Worm (Caenorhabditis elegans) whole organism, L4/young adult: ENCODE results near the gene lgc-11.

Experiments used
- dao-5 ChIP-seq: sonication (generic microtip); optimal IDR thresholded peaks from 2 replicates; lab custom pipeline; 2016; ENCODE audit warnings: missing genotype, missing genetic modification characterization, moderate library complexity, missing compliant biosample characterization
- him-1 ChIP-seq: sonication (generic microtip); optimal IDR thresholded peaks from 2 replicates; lab custom pipeline; 2016; ENCODE audit warnings: missing genotype, missing genetic modification reagents, missing genetic modification characterization, missing compliant biosample characterization

- TF ChIP-seq dao-5 (tag; lab: Kevin White, UChicago) (no peak), him-1 (tag; lab: Kevin White, UChicago) (no peak)
Observed at ce11 chrX:7546509-7546908, 40.1 kb upstream of the lgc-11 start, which contains the start of gene col-174.
